Worm (Caenorhabditis elegans): ENCODE results near the gene fbxb-49.

fbxb-49 gene

ce11 chrII:1597101-1598088, 29.1 kb downstream of the fbxb-49 start, which contains the start of gene bath-46:
Gene bath-46, plus strand, starts transcription at chrII:1597906.
- TF ChIP-seq mls-2 (tag; optimal IDR thresholded peaks at IDR 0.05): no peak
- no peak for TF ChIP-seq lin-32 (GFP tag; optimal IDR thresholded peaks at IDR 0.05)
- no peak for TF ChIP-seq nhr-237 (tag; optimal IDR thresholded peaks at IDR 0.05)
- TF ChIP-seq mab-5 (tag; optimal IDR thresholded peaks at IDR 0.05): no peak
- TF ChIP-seq unc-120 (tag; optimal IDR thresholded peaks at IDR 0.05; ENCODE audit: poor library complexity, severe bottlenecking): no peak
- TF ChIP-seq pha-4 (tag; optimal IDR thresholded peaks at IDR 0.05): no peak
- no peak for TF ChIP-seq ceh-39 (tag; optimal IDR thresholded peaks at IDR 0.05)
- TF ChIP-seq ceh-83 (GFP tag; optimal IDR thresholded peaks at IDR 0.05): no peak
- TF ChIP-seq M03D4.4 (tag; optimal IDR thresholded peaks at IDR 0.05): no peak
- TF ChIP-seq lin-13 (tag; optimal IDR thresholded peaks at IDR 0.05): no peak

ce11 chrII:1600661-1601060, 32.3 kb downstream of the fbxb-49 start, which contains the start of gene bath-26:
Gene bath-26, minus strand, starts transcription at chrII:1600761.
- TF ChIP-seq sem-2 (GFP tag; optimal IDR thresholded peaks at IDR 0.05): no peak
- TF ChIP-seq drap-1 (GFP tag; optimal IDR thresholded peaks at IDR 0.05): no peak
- TF ChIP-seq ceh-83 (GFP tag; optimal IDR thresholded peaks at IDR 0.05): no peak
- TF ChIP-seq nhr-76 (tag; optimal IDR thresholded peaks at IDR 0.05): no peak
- no peak for TF ChIP-seq nhr-28 (tag; optimal IDR thresholded peaks at IDR 0.05)
- no peak for TF ChIP-seq zip-8 (tag; optimal IDR thresholded peaks at IDR 0.05)
- TF ChIP-seq lin-13 (tag; optimal IDR thresholded peaks at IDR 0.05): no peak
- no peak for TF ChIP-seq ceh-39 (tag; optimal IDR thresholded peaks at IDR 0.05)
- TF ChIP-seq cnd-1 (tag; optimal IDR thresholded peaks at IDR 0.05): no peak
- no peak for TF ChIP-seq elt-3 (tag; optimal IDR thresholded peaks at IDR 0.05)
- TF ChIP-seq unc-39 (tag; optimal IDR thresholded peaks at IDR 0.05): no peak
- TF ChIP-seq nhr-12 (tag; optimal IDR thresholded peaks at IDR 0.05): no peak
- no peak for TF ChIP-seq hlh-1 (tag; optimal IDR thresholded peaks at IDR 0.05)
- TF ChIP-seq unc-62 (GFP tag; optimal IDR thresholded peaks at IDR 0.05): no peak
- TF ChIP-seq lsy-2 (tag; optimal IDR thresholded peaks at IDR 0.05): no peak
- no peak for TF ChIP-seq mab-5 (tag; optimal IDR thresholded peaks at IDR 0.05)
- no peak for TF ChIP-seq M03D4.4 (tag; optimal IDR thresholded peaks at IDR 0.05)

ce11 chrII:1601507-1601906, 33.2 kb downstream of the fbxb-49 start, which contains the start of gene bath-47:
Gene bath-47, plus strand, starts transcription at chrII:1601811.
- TF ChIP-seq lsy-2 (tag; optimal IDR thresholded peaks at IDR 0.05) (no peak), zip-8 (tag; optimal IDR thresholded peaks at IDR 0.05) (no peak), sem-2 (GFP tag; optimal IDR thresholded peaks at IDR 0.05) (no peak), mab-5 (tag; optimal IDR thresholded peaks at IDR 0.05) (no peak), blmp-1 (tag; optimal IDR thresholded peaks at IDR 0.05) (no peak), unc-120 (tag; optimal IDR thresholded peaks at IDR 0.05; ENCODE audit: poor library complexity, severe bottlenecking) (no peak), pha-4 (tag; optimal IDR thresholded peaks at IDR 0.05) (no peak), ceh-39 (tag; optimal IDR thresholded peaks at IDR 0.05) (no peak), hlh-1 (tag; optimal IDR thresholded peaks at IDR 0.05) (no peak), nhr-2 (tag; optimal IDR thresholded peaks at IDR 0.05) (no peak), ceh-83 (GFP tag; optimal IDR thresholded peaks at IDR 0.05) (no peak), tbx-8 (GFP tag; optimal IDR thresholded peaks at IDR 0.05) (no peak), drap-1 (GFP tag; optimal IDR thresholded peaks at IDR 0.05) (no peak), ces-1 (GFP tag; optimal IDR thresholded peaks at IDR 0.05) (no peak), mls-2 (tag; optimal IDR thresholded peaks at IDR 0.05) (no peak), ztf-11 (tag; optimal IDR thresholded peaks at IDR 0.05) (no peak), ham-2 (GFP tag; optimal IDR thresholded peaks at IDR 0.05) (no peak)

- no peak for TF ChIP-seq unc-120 (tag; optimal IDR thresholded peaks at IDR 0.05; ENCODE audit: poor library complexity, severe bottlenecking)
- TF ChIP-seq ceh-39 (tag; optimal IDR thresholded peaks at IDR 0.05): no peak
- no peak for TF ChIP-seq elt-3 (tag; optimal IDR thresholded peaks at IDR 0.05)
- no peak for TF ChIP-seq ztf-11 (tag; optimal IDR thresholded peaks at IDR 0.05)
- TF ChIP-seq elt-1 (tag; optimal IDR thresholded peaks at IDR 0.05; ENCODE audit: borderline replicate concordance, insufficient read depth): no peak
- TF ChIP-seq nhr-2 (tag; optimal IDR thresholded peaks at IDR 0.05): no peak
- TF ChIP-seq flh-1 (GFP tag; optimal IDR thresholded peaks at IDR 0.05): no peak
- TF ChIP-seq sptf-1 (tag; optimal IDR thresholded peaks at IDR 0.05): no peak
- no peak for TF ChIP-seq nhr-76 (tag; optimal IDR thresholded peaks at IDR 0.05)
- no peak for TF ChIP-seq pha-4 (tag; optimal IDR thresholded peaks at IDR 0.05)
- TF ChIP-seq lsy-2 (tag; optimal IDR thresholded peaks at IDR 0.05): no peak
- no peak for TF ChIP-seq drap-1 (GFP tag; optimal IDR thresholded peaks at IDR 0.05)
- no peak for TF ChIP-seq mep-1 (tag; optimal IDR thresholded peaks at IDR 0.05)
- no peak for TF ChIP-seq lin-32 (GFP tag; optimal IDR thresholded peaks at IDR 0.05)
- TF ChIP-seq snpc-4 (tag; optimal IDR thresholded peaks at IDR 0.05): no peak
- TF ChIP-seq mls-2 (tag; optimal IDR thresholded peaks at IDR 0.05): no peak
- no peak for TF ChIP-seq bed-3 (GFP tag; optimal IDR thresholded peaks at IDR 0.05)
- TF ChIP-seq nhr-237 (tag; optimal IDR thresholded peaks at IDR 0.05): no peak
- TF ChIP-seq hlh-1 (tag; optimal IDR thresholded peaks at IDR 0.05): no peak
- TF ChIP-seq lin-13 (tag; optimal IDR thresholded peaks at IDR 0.05): no peak
These were observed 34.7 kb downstream of the fbxb-49 start for ce11 chrII:1603049-1603448.

Measured in whole organism, mixed stage, embryonic.